Worm (Caenorhabditis elegans): ENCODE measurements around the gene pccb-1.

Gene pccb-1

ce11 chrX:3115134-3116032 is 26.0 kb downstream of the pccb-1 start:
- no peak for TF ChIP-seq cnd-1 (tag; optimal IDR thresholded peaks at IDR 0.05)
- no peak for TF ChIP-seq unc-120 (tag; optimal IDR thresholded peaks at IDR 0.05; ENCODE audit: poor library complexity, severe bottlenecking)
- no peak for TF ChIP-seq sem-2 (GFP tag; optimal IDR thresholded peaks at IDR 0.05)
- TF ChIP-seq unc-62 (GFP tag; optimal IDR thresholded peaks at IDR 0.05) = no peak
- no peak for TF ChIP-seq snpc-4 (tag; optimal IDR thresholded peaks at IDR 0.05)
- TF ChIP-seq sptf-1 (tag; optimal IDR thresholded peaks at IDR 0.05) = no peak
- no peak for TF ChIP-seq ceh-39 (tag; optimal IDR thresholded peaks at IDR 0.05)
- no peak for TF ChIP-seq elt-1 (tag; optimal IDR thresholded peaks at IDR 0.05; ENCODE audit: borderline replicate concordance, insufficient read depth)
- TF ChIP-seq tbx-8 (GFP tag; optimal IDR thresholded peaks at IDR 0.05) = no peak
- TF ChIP-seq ceh-83 (GFP tag; optimal IDR thresholded peaks at IDR 0.05) = no peak
- no peak for TF ChIP-seq lin-13 (tag; optimal IDR thresholded peaks at IDR 0.05)
- no peak for TF ChIP-seq drap-1 (GFP tag; optimal IDR thresholded peaks at IDR 0.05)
- no peak for TF ChIP-seq nhr-76 (tag; optimal IDR thresholded peaks at IDR 0.05)
- TF ChIP-seq bed-3 (GFP tag; optimal IDR thresholded peaks at IDR 0.05) = no peak
- no peak for TF ChIP-seq unc-39 (tag; optimal IDR thresholded peaks at IDR 0.05)
- no peak for TF ChIP-seq nhr-237 (tag; optimal IDR thresholded peaks at IDR 0.05)
- no peak for TF ChIP-seq nhr-12 (tag; optimal IDR thresholded peaks at IDR 0.05)

ce11 chrX:3116033-3116876 is 26.9 kb downstream of the pccb-1 start, which contains the start of gene mai-1:
TSS of gene mai-1 (minus strand) at chrX:3116589.
- TF ChIP-seq hlh-1 (tag; optimal IDR thresholded peaks at IDR 0.05) (peak; percentile 68), mep-1 (tag; optimal IDR thresholded peaks at IDR 0.05) (no peak), unc-120 (tag; optimal IDR thresholded peaks at IDR 0.05; ENCODE audit: poor library complexity, severe bottlenecking) (peak; percentile 78), sem-2 (GFP tag; optimal IDR thresholded peaks at IDR 0.05) (no peak), unc-39 (tag; optimal IDR thresholded peaks at IDR 0.05) (no peak), unc-62 (GFP tag; optimal IDR thresholded peaks at IDR 0.05) (peak; percentile 17)

- no peak for TF ChIP-seq bed-3 (GFP tag; optimal IDR thresholded peaks at IDR 0.05)
- TF ChIP-seq nhr-76 (tag; optimal IDR thresholded peaks at IDR 0.05) = no peak
- TF ChIP-seq lsy-2 (tag; optimal IDR thresholded peaks at IDR 0.05) = no peak
- no peak for TF ChIP-seq ces-1 (GFP tag; optimal IDR thresholded peaks at IDR 0.05)
- TF ChIP-seq ham-2 (GFP tag; optimal IDR thresholded peaks at IDR 0.05) = no peak
- no peak for TF ChIP-seq ztf-11 (tag; optimal IDR thresholded peaks at IDR 0.05)
- no peak for TF ChIP-seq lin-32 (GFP tag; optimal IDR thresholded peaks at IDR 0.05)
- TF ChIP-seq snpc-4 (tag; optimal IDR thresholded peaks at IDR 0.05) = no peak
- no peak for TF ChIP-seq nhr-28 (tag; optimal IDR thresholded peaks at IDR 0.05)
- TF ChIP-seq nhr-12 (tag; optimal IDR thresholded peaks at IDR 0.05) = no peak
These were observed 27.9 kb downstream of the pccb-1 start for ce11 chrX:3117204-3117603.

- TF ChIP-seq unc-120 (tag; optimal IDR thresholded peaks at IDR 0.05; ENCODE audit: poor library complexity, severe bottlenecking) (no peak), ceh-83 (GFP tag; optimal IDR thresholded peaks at IDR 0.05) (no peak), zip-8 (tag; optimal IDR thresholded peaks at IDR 0.05) (no peak), nhr-2 (tag; optimal IDR thresholded peaks at IDR 0.05) (no peak), elt-1 (tag; optimal IDR thresholded peaks at IDR 0.05; ENCODE audit: borderline replicate concordance, insufficient read depth) (no peak), nhr-28 (tag; optimal IDR thresholded peaks at IDR 0.05) (no peak), drap-1 (GFP tag; optimal IDR thresholded peaks at IDR 0.05) (no peak), ceh-39 (tag; optimal IDR thresholded peaks at IDR 0.05) (no peak), M03D4.4 (tag; optimal IDR thresholded peaks at IDR 0.05) (no peak), bed-3 (GFP tag; optimal IDR thresholded peaks at IDR 0.05) (no peak), unc-39 (tag; optimal IDR thresholded peaks at IDR 0.05) (no peak)
These were observed 29.4 kb downstream of the pccb-1 start for ce11 chrX:3118596-3119287.

All from whole organism, mixed stage, embryonic.